Worm (Caenorhabditis elegans): ENCODE data around the gene F53F4.17.

Gene F53F4.17

DNA sequence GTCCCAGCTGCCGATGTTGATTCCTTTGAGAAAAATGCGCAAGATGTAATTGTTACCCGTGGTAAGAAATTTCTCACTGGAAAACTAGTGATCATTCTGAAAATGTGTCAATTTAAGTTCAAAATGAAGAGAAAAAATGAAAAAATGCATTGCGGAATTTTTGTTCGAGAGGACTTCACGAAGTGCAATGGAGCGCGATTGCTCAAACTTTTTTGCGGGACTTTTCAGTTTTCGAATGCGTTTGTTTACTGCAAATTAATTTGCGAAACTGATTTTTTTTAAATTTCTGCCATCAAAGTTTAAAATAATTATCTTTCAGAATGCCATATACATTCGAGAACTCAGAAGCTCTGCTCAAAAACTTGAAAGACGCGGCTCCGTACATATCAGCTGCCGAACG is 19.5 kb upstream of the F53F4.17 start, which contains the start of the genes nuaf-1 and bir-2 (continued):
- no peak for TF ChIP-seq mbf-1 (tag; optimal IDR thresholded peaks at IDR 0.05)

DNA sequence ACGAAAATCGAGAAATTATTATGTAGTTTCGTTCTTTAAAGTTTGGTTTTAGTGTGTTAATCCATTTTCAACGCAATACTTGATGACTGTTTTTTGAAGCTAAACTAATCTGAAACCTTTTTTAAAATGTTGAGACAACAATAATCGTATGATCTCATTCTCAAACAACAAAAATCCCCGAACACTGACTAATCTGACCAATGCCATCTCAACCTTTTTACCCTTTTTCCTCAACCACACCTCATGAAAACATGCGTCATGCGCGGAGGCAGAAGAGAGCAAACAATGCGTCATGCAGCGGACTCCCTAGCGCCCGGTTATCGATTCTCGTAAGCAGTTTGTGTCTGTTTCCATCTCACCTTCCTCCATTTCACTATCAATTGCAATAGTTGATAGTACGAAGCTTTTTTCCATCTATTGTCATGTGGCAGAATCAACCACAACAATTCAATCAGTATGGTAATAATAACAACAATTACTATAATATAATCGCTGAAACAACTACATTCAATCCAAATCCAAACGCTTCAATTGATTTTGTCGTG is 16.2 kb upstream of the F53F4.17 start, which contains the start of gene C50B8.4:
C50B8.4 (plus strand) TSS at position 299 of the 545 bp plus-strand sequence.
- TF ChIP-seq ceh-16 (tag; optimal IDR thresholded peaks at IDR 0.05) (no peak), fos-1 (tag; optimal IDR thresholded peaks at IDR 0.05) (peak; percentile 86)

DNA sequence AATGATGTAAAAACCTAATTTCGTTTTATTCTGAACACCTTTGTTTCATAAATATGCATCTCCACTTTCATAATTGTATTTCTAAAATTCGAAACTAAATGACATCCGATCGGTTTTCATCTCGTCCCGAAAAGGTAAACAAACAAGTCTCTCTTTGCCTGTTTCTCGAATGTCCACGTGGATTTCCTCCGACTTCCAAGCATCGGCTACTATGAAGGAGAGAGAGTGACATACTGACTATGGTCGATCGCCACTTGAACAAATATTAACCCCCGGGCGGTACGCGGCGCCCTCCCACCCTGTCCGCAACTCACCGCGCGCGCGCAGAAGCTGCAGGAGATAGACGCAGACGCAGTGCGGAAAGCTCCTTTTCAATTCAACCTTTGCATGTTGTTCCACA is 12.1 kb upstream of the F53F4.17 start:
- no peak for TF ChIP-seq zag-1 (tag; optimal IDR thresholded peaks at IDR 0.05)
- no peak for TF ChIP-seq lin-39 (tag; optimal IDR thresholded peaks at IDR 0.05)
- TF ChIP-seq ceh-16 (tag; optimal IDR thresholded peaks at IDR 0.05): no peak
- TF ChIP-seq F13H6.1 (tag; optimal IDR thresholded peaks at IDR 0.05): no peak
- TF ChIP-seq gmeb-1 (tag; optimal IDR thresholded peaks at IDR 0.05): no peak
- TF ChIP-seq nhr-25 (tag; optimal IDR thresholded peaks at IDR 0.05): no peak

DNA sequence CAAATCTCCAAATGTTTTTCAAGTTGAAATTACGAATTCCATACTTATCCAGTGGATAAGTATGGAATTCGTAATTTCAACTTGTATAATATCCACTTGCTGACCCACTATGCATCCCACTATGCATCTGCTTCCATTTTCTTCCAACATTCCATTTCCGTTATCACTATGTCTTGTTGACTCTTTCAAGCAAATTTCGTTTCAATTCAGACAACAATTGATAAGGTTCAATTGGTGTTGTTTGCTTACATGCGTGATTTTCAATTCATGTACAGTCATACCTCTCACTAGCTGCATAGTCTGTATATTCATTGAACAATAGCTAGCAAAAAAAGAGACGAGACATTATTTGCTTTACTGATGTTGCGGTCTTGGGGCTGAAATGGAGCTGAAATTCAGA is 11.2 kb upstream of the F53F4.17 start:
- peak; percentile 93 for TF ChIP-seq fos-1 (tag; optimal IDR thresholded peaks at IDR 0.05)
- no peak for TF ChIP-seq mbf-1 (tag; optimal IDR thresholded peaks at IDR 0.05)
- peak; percentile 28 for TF ChIP-seq sma-9 (GFP tag; optimal IDR thresholded peaks at IDR 0.05)
- TF ChIP-seq sma-9 (tag; optimal IDR thresholded peaks at IDR 0.05): no peak
- no peak for TF ChIP-seq Y55F3AM.14 (GFP tag; optimal IDR thresholded peaks at IDR 0.05)
- no peak for TF ChIP-seq unc-39 (tag; optimal IDR thresholded peaks at IDR 0.05)
- TF ChIP-seq ceh-16 (tag; optimal IDR thresholded peaks at IDR 0.05): no peak
- peak; percentile 7 for TF ChIP-seq gmeb-1 (tag; optimal IDR thresholded peaks at IDR 0.05)
- no peak for TF ChIP-seq egl-27 (tag; optimal IDR thresholded peaks at IDR 0.05)
- TF ChIP-seq dmd-4 (tag; optimal IDR thresholded peaks at IDR 0.05): no peak
- no peak for TF ChIP-seq zag-1 (tag; optimal IDR thresholded peaks at IDR 0.05)

DNA sequence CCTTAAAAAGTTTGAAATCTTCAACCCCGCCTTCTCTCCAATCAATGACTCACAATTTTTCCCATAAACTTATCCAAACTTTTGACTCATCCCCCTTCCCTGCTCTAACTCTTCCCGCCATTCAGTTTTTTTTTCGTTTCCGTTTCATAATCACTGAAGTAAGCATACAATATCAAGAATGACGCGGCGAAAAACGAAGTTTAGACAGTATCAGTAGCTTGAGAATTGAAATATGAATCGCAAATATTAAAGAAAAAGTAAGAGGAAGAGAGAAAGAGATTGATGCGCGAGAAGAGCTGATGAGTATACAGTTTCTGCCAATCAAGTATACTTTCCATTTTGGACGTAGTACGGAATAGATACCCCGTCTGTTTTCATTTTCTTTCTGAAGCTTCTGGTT is 10.5 kb upstream of the F53F4.17 start:
- TF ChIP-seq snpc-4 (tag; optimal IDR thresholded peaks at IDR 0.05) (no peak), fos-1 (tag; optimal IDR thresholded peaks at IDR 0.05) (peak; percentile 88), ZK546.5 (tag; optimal IDR thresholded peaks at IDR 0.05) (no peak)

DNA sequence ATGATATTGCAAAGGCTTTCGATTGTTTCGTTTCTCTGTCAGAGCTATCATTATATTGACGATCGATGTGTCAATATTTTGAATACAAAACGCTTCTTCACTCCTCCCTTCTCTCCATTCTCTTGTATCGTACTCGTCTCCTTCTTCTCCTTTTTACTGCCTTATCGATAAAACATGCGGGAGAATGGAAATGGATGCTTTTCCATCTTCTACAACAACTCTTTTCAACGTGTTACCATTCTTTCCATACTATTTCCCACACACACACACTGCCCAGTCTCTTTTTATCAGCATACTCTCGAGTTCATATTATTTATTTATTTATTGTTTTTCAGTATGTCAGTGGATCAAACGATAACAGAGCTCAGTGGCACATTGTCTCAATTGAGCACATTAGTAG is 9.4 kb upstream of the F53F4.17 start, which contains the start of gene C50B8.6:
C50B8.6 (plus strand) TSS at position 336 of the 400 bp plus-strand sequence.
- TF ChIP-seq elt-1 (tag; optimal IDR thresholded peaks at IDR 0.05) (no peak), fos-1 (tag; optimal IDR thresholded peaks at IDR 0.05) (peak; percentile 60)

DNA sequence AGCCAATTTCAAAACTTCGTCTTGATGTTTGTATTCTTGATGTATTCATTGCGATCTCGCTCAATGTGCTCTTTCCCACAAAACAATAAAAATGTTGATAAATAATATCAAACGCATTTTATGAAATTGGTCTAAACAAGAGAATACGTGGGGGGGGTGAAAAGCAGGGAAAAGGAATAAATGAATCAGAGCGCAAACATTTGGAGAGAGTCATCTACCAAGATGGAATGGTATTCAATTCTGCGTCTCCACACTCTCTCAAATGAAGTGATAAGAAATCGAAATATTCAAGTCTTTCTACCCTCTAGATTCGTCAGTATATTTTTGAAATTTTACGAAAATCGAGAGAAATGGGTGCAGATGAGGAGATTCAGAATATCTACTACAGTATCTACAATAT is 7.3 kb upstream of the F53F4.17 start, which contains the start of gene C50B8.5:
C50B8.5 (plus strand) TSS at position 273 of the 400 bp plus-strand sequence.
- TF ChIP-seq F13H6.1 (tag; optimal IDR thresholded peaks at IDR 0.05) (peak; percentile 15), fos-1 (tag; optimal IDR thresholded peaks at IDR 0.05) (peak; percentile 74), mab-5 (tag; optimal IDR thresholded peaks at IDR 0.05) (no peak)

DNA sequence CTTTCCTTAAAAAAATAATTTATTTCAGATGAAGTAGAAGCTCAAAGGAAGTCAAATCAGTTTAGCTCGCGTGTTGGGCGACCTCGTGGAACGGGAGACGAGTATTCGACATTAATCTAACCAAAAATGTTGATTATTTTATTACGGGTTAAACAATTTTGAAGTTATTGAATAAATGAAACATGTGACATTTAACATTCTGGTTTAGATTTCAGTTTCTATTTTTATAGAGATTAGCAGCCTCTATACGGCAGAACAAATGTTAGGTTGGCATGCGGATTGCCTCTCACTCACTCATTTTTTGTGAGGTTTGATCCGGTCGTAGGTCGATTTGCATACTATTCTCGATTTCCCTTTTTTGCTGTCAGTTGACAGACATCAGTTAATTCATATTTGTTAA is 3.5 kb upstream of the F53F4.17 start, which contains the start of gene F53F4.1:
F53F4.1 (plus strand) TSS at position 301 of the 400 bp plus-strand sequence.
- no peak for TF ChIP-seq snpc-4 (tag; optimal IDR thresholded peaks at IDR 0.05)
- no peak for TF ChIP-seq sem-4 (tag; optimal IDR thresholded peaks at IDR 0.05)
- TF ChIP-seq ceh-16 (tag; optimal IDR thresholded peaks at IDR 0.05): no peak
- TF ChIP-seq zag-1 (tag; optimal IDR thresholded peaks at IDR 0.05): no peak
- TF ChIP-seq blmp-1 (tag; optimal IDR thresholded peaks at IDR 0.05; ENCODE audit: insufficient read depth): no peak
- TF ChIP-seq aly-2 (tag; optimal IDR thresholded peaks at IDR 0.05): no peak

DNA sequence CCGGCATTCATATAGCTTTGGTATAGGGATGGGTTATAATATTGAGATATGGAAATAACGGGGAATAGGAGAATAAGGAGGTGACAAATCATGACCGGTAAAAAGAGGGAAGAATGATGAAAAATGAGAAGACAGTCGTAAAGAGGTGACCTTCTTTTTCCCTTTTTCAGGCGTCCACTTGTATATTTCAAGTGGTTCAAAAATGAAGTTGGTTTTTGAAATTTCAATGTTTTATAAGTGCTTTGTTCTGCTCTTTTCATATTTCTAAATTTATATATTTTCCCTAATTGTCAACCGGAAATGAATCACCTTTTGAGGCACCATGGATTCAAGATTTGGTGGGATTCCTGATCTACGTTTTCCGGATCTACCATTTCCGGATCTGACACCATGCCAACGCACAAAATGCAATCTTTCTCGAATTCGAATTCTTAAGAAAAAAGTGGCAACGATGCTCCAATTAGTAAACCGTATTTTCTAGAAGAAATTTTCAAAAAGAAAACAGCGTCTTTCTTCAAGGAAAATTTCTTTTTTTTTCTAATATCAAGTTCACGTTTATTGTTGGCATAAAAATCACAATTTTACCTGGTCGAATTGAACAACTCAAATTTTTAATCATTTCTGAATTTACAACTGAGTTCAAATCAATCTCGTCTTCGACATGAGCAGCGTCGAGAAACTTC is 1.6 kb downstream of the F53F4.17 start, which contains the start of the genes F53F4.2 and F53F4.18:
F53F4.2 (minus strand) TSS at position 101 of the 683 bp plus-strand sequence.
F53F4.18 (plus strand) TSS at position 633 of the 683 bp plus-strand sequence.
- TF ChIP-seq ztf-1 (GFP tag; conservative IDR thresholded peaks at IDR 0.05): no peak
- TF ChIP-seq ztf-11 (tag; optimal IDR thresholded peaks at IDR 0.05): no peak
- TF ChIP-seq blmp-1 (tag; optimal IDR thresholded peaks at IDR 0.05; ENCODE audit: insufficient read depth): no peak
- no peak for TF ChIP-seq nhr-10 (tag; optimal IDR thresholded peaks at IDR 0.05)
- TF ChIP-seq ceh-82 (tag; optimal IDR thresholded peaks at IDR 0.05): no peak
- no peak for TF ChIP-seq elt-1 (tag; optimal IDR thresholded peaks at IDR 0.05)
- TF ChIP-seq nhr-6 (tag; optimal IDR thresholded peaks at IDR 0.05): no peak
- TF ChIP-seq nhr-21 (tag; optimal IDR thresholded peaks at IDR 0.05): no peak
- no peak for TF ChIP-seq lsy-2 (tag; optimal IDR thresholded peaks at IDR 0.05)
- TF ChIP-seq unc-55 (GFP tag; optimal IDR thresholded peaks at IDR 0.05): no peak
- no peak for TF ChIP-seq sma-3 (GFP tag; optimal IDR thresholded peaks at IDR 0.05)
- TF ChIP-seq skn-1 (tag; optimal IDR thresholded peaks at IDR 0.05): no peak
- TF ChIP-seq peb-1 (tag; optimal IDR thresholded peaks at IDR 0.05): no peak
- no peak for TF ChIP-seq unc-39 (tag; optimal IDR thresholded peaks at IDR 0.05)

All from whole organism, L2 larva.